Fruit fly (Drosophila melanogaster): Measurements from ENCODE around the gene Atpalpha.

- TF ChIP-seq tj (GFP tag; optimal IDR thresholded peaks at IDR 0.05) = no peak
- TF ChIP-seq CG11617 (GFP tag; optimal IDR thresholded peaks at IDR 0.05) = no peak
- TF ChIP-seq CG12768 (GFP tag; optimal IDR thresholded peaks at IDR 0.05) = no peak
- no peak for TF ChIP-seq kay (GFP tag; ENCODE audit: borderline replicate concordance)
- no peak for TF ChIP-seq CG1620 (GFP tag; optimal IDR thresholded peaks at IDR 0.05)
- no peak for TF ChIP-seq pad (GFP tag; optimal IDR thresholded peaks at IDR 0.05)
- no peak for TF ChIP-seq Clk (GFP tag; optimal IDR thresholded peaks at IDR 0.05)
- TF ChIP-seq CG7101 (tag; optimal IDR thresholded peaks at IDR 0.05) = no peak
- no peak for TF ChIP-seq CG14711 (tag; optimal IDR thresholded peaks at IDR 0.05)
These were observed 65.3 kb downstream of the Atpalpha start for dm6 chr3R:21013780-21014179.
